Fruit fly (Drosophila melanogaster): ENCODE results near the gene CG42371.

DNA sequence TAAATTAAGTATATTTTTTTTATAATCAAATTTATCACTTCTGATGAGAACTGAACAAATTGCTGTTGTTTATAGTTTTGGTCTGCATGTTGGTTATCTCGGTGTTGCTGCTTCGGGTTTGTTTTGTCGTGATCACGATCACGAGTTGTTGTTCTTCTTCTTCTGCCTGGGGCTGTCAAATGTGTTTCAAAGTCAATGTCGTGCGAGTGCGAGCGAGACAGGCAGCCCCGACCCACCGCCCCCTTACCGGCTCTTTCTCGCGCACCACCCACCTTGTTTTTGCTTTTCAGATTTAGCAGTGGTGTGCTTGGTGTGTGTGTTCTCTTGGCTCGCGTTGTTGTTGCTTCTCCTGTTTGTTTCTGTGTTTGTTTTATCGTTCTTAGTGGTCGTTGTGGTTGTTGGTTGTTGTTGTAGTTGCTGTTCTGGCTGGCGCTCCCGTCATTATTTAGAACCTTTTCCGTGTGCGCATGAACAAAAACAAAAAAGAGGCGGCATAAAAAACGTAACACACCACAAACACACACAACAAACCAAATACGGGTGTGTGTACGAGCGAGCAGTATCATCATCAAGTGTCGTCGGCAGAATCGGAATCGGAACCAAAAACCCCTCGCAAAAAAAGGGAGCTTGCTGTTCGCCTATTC is 19.4 kb downstream of the CG42371 start, which contains the start of gene COX7AL2:
- TF ChIP-seq psq (optimal IDR thresholded peaks at IDR 0.05) (no peak), ttk (optimal IDR thresholded peaks at IDR 0.05) (no peak), Sin3A (optimal IDR thresholded peaks at IDR 0.05) (no peak)

Measured in Kc167 (cell line).